Worm (Caenorhabditis elegans) whole organism, L1 larva: ENCODE results near the gene coh-3.
A peak's percentile ranks its signal among the peaks of the same experiment; 100 is the strongest.

Experiments
- C04F5.9 ChIP-seq: sonication (generic microtip); optimal IDR thresholded peaks from 2 replicates; lab custom pipeline; 2016; ENCODE audit warnings: missing genetic modification characterization, missing compliant biosample characterization
- aha-1 ChIP-seq: fragments of 150-350 bp; optimal IDR thresholded peaks from 2 replicates; lab custom pipeline; 2014; ENCODE audit warnings: missing biosample characterization, missing genetic modification characterization
- alr-1 ChIP-seq: fragments of 200-800 bp; sonication (Bioruptor generic); optimal IDR thresholded peaks from 2 replicates; lab custom pipeline; 2018; ENCODE audit warnings: borderline replicate concordance, mild to moderate bottlenecking, missing genetic modification characterization, missing compliant biosample characterization
- ama-1 ChIP-seq: fragments of 150-350 bp; optimal IDR thresholded peaks from 2 replicates; lab custom pipeline; 2014
- blmp-1 ChIP-seq: fragments of 150-350 bp; optimal IDR thresholded peaks from 2 replicates; lab custom pipeline; 2014; ENCODE audit warnings: missing biosample characterization, missing genetic modification characterization
- ceh-63 ChIP-seq: fragments of 200-800 bp; sonication (Bioruptor generic); optimal IDR thresholded peaks from 2 replicates; lab custom pipeline; 2018; ENCODE audit warnings: mild to moderate bottlenecking, missing genetic modification characterization, missing compliant biosample characterization
- ceh-88 ChIP-seq: fragments of 200-800 bp; sonication (Bioruptor generic); IDR thresholded peaks from 2 replicates; pipeline ENCODE4 v1.3.6; 2022; ENCODE audit warnings: missing genetic modification characterization, missing compliant biosample characterization
- ceh-90 ChIP-seq: sonication (generic microtip); optimal IDR thresholded peaks from 2 replicates; lab custom pipeline; 2016; ENCODE audit warnings: missing genetic modification characterization, missing compliant biosample characterization
- dpl-1 ChIP-seq, 3 experiments: fragments of 150-350 bp in 2 of 3; sonication (generic microtip) in 1 of 3; optimal IDR thresholded peaks; 2 replicates each; lab custom pipeline; 2014 to 2017; ENCODE audit warnings: missing biosample characterization in 3 of 3, missing genetic modification characterization in 3 of 3, missing genetic modification reagents in 3 of 3
- dsc-1 ChIP-seq: sonication (generic microtip); optimal IDR thresholded peaks from 2 replicates; lab custom pipeline; 2016; ENCODE audit warnings: mild to moderate bottlenecking, missing genetic modification characterization, missing compliant biosample characterization
- efl-1 ChIP-seq, 4 experiments: fragments of 150-350 bp; optimal IDR thresholded peaks in 3 of 4; peaks in 1 of 4; 1 replicate in 1 of 4; 2 replicates in 3 of 4; lab custom pipeline; 2014; ENCODE audit warnings: missing biosample characterization in 2 of 4, missing genetic modification characterization in 2 of 4, missing genetic modification reagents in 2 of 4
- egl-13 ChIP-seq: sonication (generic microtip); optimal IDR thresholded peaks from 2 replicates; lab custom pipeline; 2016; ENCODE audit warnings: missing genotype, missing genetic modification reagents, missing genetic modification characterization, missing compliant biosample characterization
- egl-27 ChIP-seq, 2 experiments: fragments of 150-350 bp in 1 of 2; sonication (generic microtip); optimal IDR thresholded peaks; 3 replicates each; lab custom pipeline; 2017 to 2018; ENCODE audit warnings: missing biosample characterization in 2 of 2, missing genetic modification characterization in 2 of 2, missing genetic modification reagents in 2 of 2
- elt-2 ChIP-seq: sonication (generic microtip); optimal IDR thresholded peaks from 2 replicates; lab custom pipeline; 2016; ENCODE audit warnings: missing genetic modification characterization, mild to moderate bottlenecking, inconsistent platforms, missing compliant biosample characterization, missing genetic modification reagents
- elt-3 ChIP-seq, 6 experiments: fragments of 150-350 bp in 1 of 6; sonication (generic microtip); optimal IDR thresholded peaks; 2 replicates each; lab custom pipeline; 2017 to 2018; ENCODE audit warnings: missing biosample characterization in 6 of 6, missing genetic modification characterization in 6 of 6, inconsistent platforms in 1 of 6
- ets-5 ChIP-seq: fragments of 200-800 bp; sonication (Bioruptor generic); IDR thresholded peaks from 2 replicates; pipeline ENCODE4 v1.3.6; 2022; ENCODE audit warnings: missing genetic modification characterization, missing compliant biosample characterization
- fkh-4 ChIP-seq: sonication (generic microtip); optimal IDR thresholded peaks from 2 replicates; lab custom pipeline; 2016; ENCODE audit warnings: missing compliant biosample characterization, missing genetic modification characterization, borderline replicate concordance
- fkh-8 ChIP-seq: sonication (generic microtip); optimal IDR thresholded peaks from 2 replicates; lab custom pipeline; 2016; ENCODE audit warnings: mild to moderate bottlenecking, missing genetic modification characterization, missing compliant biosample characterization
- grh-1 ChIP-seq: fragments of 200-800 bp; sonication (Bioruptor generic); IDR thresholded peaks from 2 replicates; pipeline ENCODE4 v1.3.6; 2022; ENCODE audit warnings: missing genetic modification reagents, missing genetic modification characterization, missing compliant biosample characterization
- hlh-17 ChIP-seq: fragments of 200-800 bp; sonication (Bioruptor generic); optimal IDR thresholded peaks from 2 replicates; lab custom pipeline; 2018; ENCODE audit warnings: missing genetic modification characterization, mild to moderate bottlenecking, missing compliant biosample characterization, moderate library complexity, borderline replicate concordance
- hpl-2 ChIP-seq: fragments of 150-350 bp; optimal IDR thresholded peaks from 2 replicates; lab custom pipeline; 2014; ENCODE audit warnings: missing biosample characterization, missing genetic modification reagents, missing genetic modification characterization
- isw-1 ChIP-seq: fragments of 200-800 bp; sonication (Bioruptor generic); IDR thresholded peaks from 2 replicates; pipeline ENCODE4 v1.3.6; 2022; ENCODE audit warnings: missing genetic modification characterization, missing compliant biosample characterization
- lin-13 ChIP-seq: fragments of 150-350 bp; optimal IDR thresholded peaks from 2 replicates; lab custom pipeline; 2014; ENCODE audit warnings: missing biosample characterization, missing genetic modification reagents, missing genetic modification characterization
- lin-14 ChIP-seq: fragments of 200-800 bp; sonication (Bioruptor generic); optimal IDR thresholded peaks from 2 replicates; lab custom pipeline; 2018; ENCODE audit warnings: mild to moderate bottlenecking, missing genetic modification characterization, moderate library complexity, missing compliant biosample characterization
- lin-15B ChIP-seq: fragments of 150-350 bp; sonication (generic microtip); optimal IDR thresholded peaks from 3 replicates; lab custom pipeline; 2014; ENCODE audit warnings: missing biosample characterization, missing genetic modification characterization
- lin-35 ChIP-seq, 2 experiments: fragments of 150-350 bp; optimal IDR thresholded peaks; 2 replicates each; lab custom pipeline; 2014; ENCODE audit warnings: missing biosample characterization in 2 of 2, missing genetic modification characterization in 2 of 2, missing genetic modification reagents in 2 of 2
- mab-9 ChIP-seq: fragments of 200-800 bp; sonication (Bioruptor generic); IDR thresholded peaks from 2 replicates; pipeline ENCODE4 v1.3.6; 2022; ENCODE audit warnings: missing genetic modification reagents, missing genetic modification characterization, missing compliant biosample characterization
- nhr-19 ChIP-seq: fragments of 200-800 bp; sonication (Bioruptor generic); conservative IDR thresholded peaks from 2 replicates; pipeline ENCODE4 v1.3.6; 2022; ENCODE audit warnings: missing genetic modification characterization, missing compliant biosample characterization
- nhr-237 ChIP-seq: fragments of 150-350 bp; optimal IDR thresholded peaks from 2 replicates; lab custom pipeline; 2014; ENCODE audit warnings: missing biosample characterization, missing genetic modification characterization
- nhr-71 ChIP-seq: sonication (generic microtip); optimal IDR thresholded peaks from 2 replicates; lab custom pipeline; 2016; ENCODE audit warnings: mild to moderate bottlenecking, missing genetic modification characterization, moderate library complexity, missing compliant biosample characterization
- nhr-85 ChIP-seq: sonication (generic microtip); peaks from one replicate; lab custom pipeline; 2016; ENCODE audit warnings: missing genetic modification characterization, inconsistent platforms, missing compliant biosample characterization
- nhr-90 ChIP-seq: sonication (generic microtip); optimal IDR thresholded peaks from 2 replicates; lab custom pipeline; 2016; ENCODE audit warnings: mild to moderate bottlenecking, missing genetic modification characterization, missing compliant biosample characterization; ENCODE audit not compliant: poor library complexity
- pag-3 ChIP-seq: sonication (generic microtip); optimal IDR thresholded peaks from 2 replicates; lab custom pipeline; 2017; ENCODE audit warnings: missing genetic modification characterization, mild to moderate bottlenecking, missing compliant biosample characterization, antibody characterized with exemption, borderline replicate concordance; ENCODE audit not compliant: insufficient read depth
- pax-3 ChIP-seq: fragments of 200-800 bp; sonication (Bioruptor generic); optimal IDR thresholded peaks from 2 replicates; lab custom pipeline; 2018; ENCODE audit warnings: mild to moderate bottlenecking, missing genetic modification characterization, moderate library complexity, missing compliant biosample characterization
- pqm-1 ChIP-seq: sonication (generic microtip); optimal IDR thresholded peaks from 3 replicates; lab custom pipeline; 2017; ENCODE audit warnings: missing biosample characterization, missing genetic modification characterization
- rnt-1 ChIP-seq: sonication (generic microtip); optimal IDR thresholded peaks from 2 replicates; lab custom pipeline; 2016; ENCODE audit warnings: mild to moderate bottlenecking, missing genetic modification characterization, moderate library complexity, missing compliant biosample characterization
- skn-1 ChIP-seq: fragments of 150-350 bp; optimal IDR thresholded peaks from 2 replicates; lab custom pipeline; 2014; ENCODE audit warnings: missing biosample characterization, missing genetic modification characterization
- snu-23 ChIP-seq: sonication (generic microtip); optimal IDR thresholded peaks from 2 replicates; lab custom pipeline; 2016; ENCODE audit warnings: missing genetic modification characterization, missing compliant biosample characterization
- sptf-1 ChIP-seq: fragments of 150-350 bp; optimal IDR thresholded peaks from 2 replicates; lab custom pipeline; 2014; ENCODE audit warnings: missing biosample characterization, missing genetic modification characterization
- sup-37 ChIP-seq: fragments of 200-800 bp; sonication (Bioruptor generic); optimal IDR thresholded peaks from 2 replicates; lab custom pipeline; 2018; ENCODE audit warnings: mild to moderate bottlenecking, missing genetic modification characterization, missing compliant biosample characterization
- tbx-2 ChIP-seq: sonication (generic microtip); optimal IDR thresholded peaks from 2 replicates; lab custom pipeline; 2016; ENCODE audit warnings: missing genetic modification characterization, missing compliant biosample characterization
- tlp-1 ChIP-seq: fragments of 150-350 bp; optimal IDR thresholded peaks from 2 replicates; lab custom pipeline; 2014; ENCODE audit warnings: missing biosample characterization, missing genetic modification characterization
- unc-62 ChIP-seq: fragments of 150-350 bp; optimal IDR thresholded peaks from 2 replicates; lab custom pipeline; 2014; ENCODE audit warnings: missing biosample characterization, missing genetic modification reagents, missing genetic modification characterization
- unc-98 ChIP-seq: fragments of 200-800 bp; sonication (Bioruptor generic); IDR thresholded peaks from 2 replicates; pipeline ENCODE4 v1.3.6; 2022; ENCODE audit warnings: missing genetic modification characterization, missing compliant biosample characterization
- vab-15 ChIP-seq: sonication (generic microtip); optimal IDR thresholded peaks from 2 replicates; lab custom pipeline; 2017; ENCODE audit warnings: missing genotype, mild to moderate bottlenecking, missing genetic modification characterization, missing compliant biosample characterization
- ztf-11 ChIP-seq, 2 experiments: sonication (generic microtip); optimal IDR thresholded peaks; 2 replicates each; lab custom pipeline; 2016 to 2017; ENCODE audit warnings: missing genetic modification characterization in 2 of 2, missing biosample characterization in 1 of 2, missing compliant biosample characterization in 1 of 2
- ztf-4 ChIP-seq: fragments of 150-350 bp; optimal IDR thresholded peaks from 2 replicates; lab custom pipeline; 2014; ENCODE audit warnings: missing biosample characterization, missing genetic modification characterization

coh-3 gene

DNA sequence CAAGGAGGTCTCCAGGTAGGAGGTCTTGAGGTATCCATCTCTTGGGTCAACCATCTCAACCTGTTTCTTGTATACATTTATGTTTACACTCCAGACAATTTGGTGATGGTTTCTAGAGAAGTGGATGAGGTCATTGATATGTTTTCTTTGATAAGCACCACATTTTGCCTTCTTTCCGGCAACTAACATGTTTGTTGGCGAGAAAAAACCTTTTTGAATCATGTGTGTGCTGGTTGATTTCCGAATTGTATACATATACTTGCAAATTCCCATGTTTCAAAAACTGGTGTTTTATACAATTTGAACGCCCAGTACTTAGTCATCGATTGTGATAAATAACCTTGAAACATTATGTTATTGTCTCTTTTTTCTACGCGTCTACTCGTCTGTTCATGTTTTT lies 46.9 kb downstream of the coh-3 start:
- TF ChIP-seq nhr-19 (no peak), elt-2 (tag; lab: Kevin White, UChicago) (peak; percentile 19), lin-14 (GFP tag; lab: Kevin White, UChicago) (peak; percentile 10)

DNA sequence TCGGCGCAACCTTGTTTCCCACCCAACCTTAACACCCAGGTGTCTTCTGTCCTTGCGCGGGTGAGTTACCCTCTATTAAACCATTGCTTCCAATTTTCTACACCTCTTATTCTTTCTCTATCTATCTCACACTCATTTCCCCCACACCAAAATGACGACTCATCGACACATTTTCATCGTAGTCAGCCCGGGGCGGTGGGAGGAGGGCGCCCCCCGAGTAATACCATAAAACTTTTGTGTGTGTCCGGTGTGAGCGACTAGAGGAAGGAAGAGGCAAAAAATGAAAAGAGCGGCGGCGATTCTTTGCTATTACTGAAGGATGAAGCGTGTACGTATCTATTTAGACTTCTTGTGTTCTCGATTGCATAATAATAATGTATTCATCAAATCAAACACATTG lies 47.6 kb downstream of the coh-3 start:
- TF ChIP-seq elt-2 (tag; lab: Kevin White, UChicago) (peak; percentile 17), nhr-71 (tag; lab: Kevin White, UChicago) (peak; percentile 1), lin-14 (GFP tag; lab: Kevin White, UChicago) (peak; percentile 62), rnt-1 (tag; lab: Kevin White, UChicago) (peak; percentile 20), unc-98 (GFP tag; lab: Robert Waterston, UW) (no peak), efl-1 (optimal IDR thresholded peaks at IDR 0.05; lab: Kevin White, UChicago) (no peak), efl-1 (GFP tag; optimal IDR thresholded peaks at IDR 0.05 in 1 of 2; lab: Kevin White, UChicago) (peak in 1 of 2 experiments; percentile 74), grh-1 (GFP tag; lab: Robert Waterston, UW) (no peak), pax-3 (peak; percentile 6)

DNA sequence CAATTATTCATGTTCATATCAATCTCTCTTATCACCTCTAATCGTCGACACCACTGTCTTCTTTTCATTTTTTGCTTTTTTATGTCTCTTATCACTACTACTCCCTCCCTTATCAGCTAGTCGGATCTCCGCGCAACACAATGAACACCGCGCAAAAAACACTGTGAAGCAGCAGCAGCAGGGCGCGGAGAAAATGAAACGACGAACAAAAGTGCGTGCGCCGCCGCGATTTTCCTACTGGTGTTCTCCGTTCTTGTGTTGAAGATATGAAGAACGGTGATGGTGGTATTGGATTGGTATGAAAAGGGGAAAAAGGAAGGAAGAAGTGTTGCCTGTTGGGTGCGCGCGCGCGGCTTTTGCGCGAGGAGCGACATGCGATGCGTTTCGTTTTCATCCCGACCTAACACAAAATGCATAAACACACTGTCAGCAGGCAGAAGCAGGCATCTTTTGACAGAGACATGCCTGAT lies 48.6 kb downstream of the coh-3 start:
- TF ChIP-seq mab-9 (GFP tag; lab: Robert Waterston, UW) (no peak), hlh-17 (GFP tag; lab: Kevin White, UChicago) (no peak), isw-1 (GFP tag; lab: Robert Waterston, UW) (no peak), ztf-4 (tag; lab: Kevin White, UChicago) (no peak), dpl-1 (GFP tag; optimal IDR thresholded peaks at IDR 0.05; lab: Kevin White, UChicago) (no peak), egl-13 (no peak), ets-5 (GFP tag; lab: Robert Waterston, UW) (no peak), C04F5.9 (tag; lab: Kevin White, UChicago) (no peak), nhr-237 (tag; lab: Kevin White, UChicago) (no peak), lin-14 (GFP tag; lab: Kevin White, UChicago) (peak; percentile 62), sup-37 (no peak), alr-1 (tag; lab: Kevin White, UChicago) (no peak), tbx-2 (no peak), ama-1 (lab: Kevin White, UChicago) (no peak), grh-1 (GFP tag; lab: Robert Waterston, UW) (no peak), dsc-1 (tag; lab: Kevin White, UChicago) (no peak), sptf-1 (tag; lab: Kevin White, UChicago) (no peak), pqm-1 (tag; lab: Kevin White, UChicago) (peak; percentile 80), elt-2 (tag; lab: Kevin White, UChicago) (peak; percentile 83), vab-15 (tag; lab: Kevin White, UChicago) (no peak), nhr-90 (tag; lab: Kevin White, UChicago) (no peak), pag-3 (tag; lab: Kevin White, UChicago) (no peak), lin-15B (tag; lab: Kevin White, UChicago) (no peak), ceh-88 (GFP tag; lab: Robert Waterston, UW) (no peak), lin-13 (GFP tag; lab: Kevin White, UChicago) (no peak), snu-23 (GFP tag; lab: Kevin White, UChicago) (no peak), hpl-2 (no peak), aha-1 (tag; lab: Kevin White, UChicago) (no peak), ztf-11 (tag; optimal IDR thresholded peaks at IDR 0.05; lab: Kevin White, UChicago) (no peak), blmp-1 (tag; lab: Kevin White, UChicago) (peak; percentile 75), tlp-1 (peak; percentile 31), ceh-63 (GFP tag; lab: Kevin White, UChicago) (no peak), skn-1 (tag; lab: Kevin White, UChicago) (no peak), ceh-90 (tag; lab: Kevin White, UChicago) (no peak), fkh-8 (tag; lab: Kevin White, UChicago) (no peak), lin-35 (GFP tag; optimal IDR thresholded peaks at IDR 0.05; lab: Kevin White, UChicago) (no peak), elt-3 (tag; optimal IDR thresholded peaks at IDR 0.05; lab: Kevin White, UChicago) (peak in 1 of 6 experiments; percentile 25), nhr-71 (tag; lab: Kevin White, UChicago) (no peak), egl-27 (tag; optimal IDR thresholded peaks at IDR 0.05; lab: Kevin White, UChicago) (no peak), nhr-85 (tag; lab: Kevin White, UChicago) (peak; percentile 71), fkh-4 (no peak), unc-62 (GFP tag; lab: Kevin White, UChicago) (no peak)
